Worm (Caenorhabditis elegans) whole organism, mixed stage, embryonic: ENCODE data around the gene F16B4.7.

Experiments
- M03D4.4 ChIP-seq: sonication (generic microtip); optimal IDR thresholded peaks from 2 replicates; lab custom pipeline; 2017; ENCODE audit warnings: mild to moderate bottlenecking, missing genetic modification characterization, missing compliant biosample characterization
- bed-3 ChIP-seq: fragments of 200-800 bp; sonication (Bioruptor generic); optimal IDR thresholded peaks from 3 replicates; lab custom pipeline; 2018; ENCODE audit warnings: mild to moderate bottlenecking, missing genetic modification characterization, moderate library complexity, missing compliant biosample characterization
- blmp-1 ChIP-seq: fragments of 150-350 bp; optimal IDR thresholded peaks from 2 replicates; lab custom pipeline; 2014; ENCODE audit warnings: missing biosample characterization, missing genetic modification characterization
- ceh-39 ChIP-seq: fragments of 150-350 bp; optimal IDR thresholded peaks from 2 replicates; lab custom pipeline; 2014; ENCODE audit warnings: missing biosample characterization, missing genetic modification characterization
- ceh-43 ChIP-seq: fragments of 200-800 bp; sonication (Bioruptor generic); optimal IDR thresholded peaks from 2 replicates; lab custom pipeline; 2018; ENCODE audit warnings: mild to moderate bottlenecking, missing genetic modification characterization, moderate library complexity, missing compliant biosample characterization
- ceh-83 ChIP-seq: fragments of 200-800 bp; sonication (Bioruptor generic); optimal IDR thresholded peaks from 2 replicates; lab custom pipeline; 2018; ENCODE audit warnings: mild to moderate bottlenecking, missing genetic modification characterization, missing compliant biosample characterization
- ces-1 ChIP-seq: fragments of 150-350 bp; optimal IDR thresholded peaks from 2 replicates; lab custom pipeline; 2014; ENCODE audit warnings: missing biosample characterization, missing genetic modification reagents, missing genetic modification characterization
- cnd-1 ChIP-seq: fragments of 200-800 bp; sonication (Bioruptor generic); optimal IDR thresholded peaks from 2 replicates; lab custom pipeline; 2018; ENCODE audit warnings: mild to moderate bottlenecking, missing genetic modification characterization, missing compliant biosample characterization
- drap-1 ChIP-seq: fragments of 200-800 bp; sonication (Bioruptor generic); optimal IDR thresholded peaks from 3 replicates; lab custom pipeline; 2018; ENCODE audit warnings: mild to moderate bottlenecking, missing genetic modification characterization, missing compliant biosample characterization
- elt-1 ChIP-seq: sonication (generic microtip); optimal IDR thresholded peaks from 2 replicates; lab custom pipeline; 2017; ENCODE audit warnings: missing genetic modification characterization, mild to moderate bottlenecking, missing compliant biosample characterization, antibody characterized with exemption, moderate library complexity, borderline replicate concordance; ENCODE audit not compliant: insufficient read depth
- elt-3 ChIP-seq: fragments of 150-350 bp; optimal IDR thresholded peaks from 2 replicates; lab custom pipeline; 2014; ENCODE audit warnings: missing biosample characterization, missing genetic modification characterization
- flh-1 ChIP-seq: fragments of 200-800 bp; sonication (Bioruptor generic); optimal IDR thresholded peaks from 2 replicates; lab custom pipeline; 2018; ENCODE audit warnings: mild to moderate bottlenecking, missing genetic modification characterization, moderate library complexity, missing compliant biosample characterization
- hlh-1 ChIP-seq: fragments of 150-350 bp; optimal IDR thresholded peaks from 2 replicates; lab custom pipeline; 2014; ENCODE audit warnings: missing biosample characterization, missing genetic modification reagents, missing genetic modification characterization
- lin-32 ChIP-seq: fragments of 200-800 bp; sonication (Bioruptor generic); optimal IDR thresholded peaks from 2 replicates; lab custom pipeline; 2018; ENCODE audit warnings: mild to moderate bottlenecking, missing genetic modification characterization, missing compliant biosample characterization
- lsy-2 ChIP-seq: fragments of 150-350 bp; optimal IDR thresholded peaks from 2 replicates; lab custom pipeline; 2014; ENCODE audit warnings: missing biosample characterization, missing genetic modification characterization
- mab-5 ChIP-seq: fragments of 150-350 bp; optimal IDR thresholded peaks from 2 replicates; lab custom pipeline; 2014; ENCODE audit warnings: missing biosample characterization, missing genetic modification characterization
- mep-1 ChIP-seq: fragments of 150-350 bp; optimal IDR thresholded peaks from 2 replicates; lab custom pipeline; 2017; ENCODE audit warnings: missing biosample characterization, missing genetic modification reagents, missing genetic modification characterization, inconsistent platforms
- nhr-2 ChIP-seq: fragments of 150-350 bp; optimal IDR thresholded peaks from 2 replicates; lab custom pipeline; 2014; ENCODE audit warnings: missing biosample characterization, missing genetic modification characterization
- nhr-237 ChIP-seq: fragments of 150-350 bp; optimal IDR thresholded peaks from 2 replicates; lab custom pipeline; 2014; ENCODE audit warnings: missing biosample characterization, missing genetic modification characterization
- nhr-28 ChIP-seq: fragments of 150-350 bp; optimal IDR thresholded peaks from 2 replicates; lab custom pipeline; 2014; ENCODE audit warnings: missing biosample characterization, missing genetic modification characterization
- nhr-76 ChIP-seq: sonication (generic microtip); optimal IDR thresholded peaks from 2 replicates; lab custom pipeline; 2017; ENCODE audit warnings: missing biosample characterization, missing genetic modification characterization
- pha-4 ChIP-seq: fragments of 150-350 bp; optimal IDR thresholded peaks from 2 replicates; lab custom pipeline; 2018; ENCODE audit warnings: missing biosample characterization, missing genetic modification reagents, missing genetic modification characterization
- snpc-4 ChIP-seq: fragments of 150-350 bp; optimal IDR thresholded peaks from 2 replicates; lab custom pipeline; 2014; ENCODE audit warnings: missing biosample characterization, missing genetic modification characterization
- sptf-1 ChIP-seq: sonication (generic microtip); optimal IDR thresholded peaks from 2 replicates; lab custom pipeline; 2017; ENCODE audit warnings: mild to moderate bottlenecking, missing genetic modification characterization, moderate library complexity, missing compliant biosample characterization
- tbx-8 ChIP-seq: fragments of 200-800 bp; sonication (Bioruptor generic); optimal IDR thresholded peaks from 2 replicates; lab custom pipeline; 2018; ENCODE audit warnings: mild to moderate bottlenecking, missing genetic modification characterization, moderate library complexity, missing compliant biosample characterization
- unc-120 ChIP-seq: sonication (generic microtip); optimal IDR thresholded peaks from 2 replicates; lab custom pipeline; 2017; ENCODE audit warnings: missing genetic modification characterization, missing compliant biosample characterization; ENCODE audit not compliant: poor library complexity, severe bottlenecking
- unc-39 ChIP-seq: fragments of 150-350 bp; optimal IDR thresholded peaks from 2 replicates; lab custom pipeline; 2014; ENCODE audit warnings: missing biosample characterization, missing genetic modification characterization
- zip-8 ChIP-seq: fragments of 150-350 bp; optimal IDR thresholded peaks from 2 replicates; lab custom pipeline; 2014; ENCODE audit warnings: missing biosample characterization, missing genetic modification characterization

The F16B4.7 gene

DNA sequence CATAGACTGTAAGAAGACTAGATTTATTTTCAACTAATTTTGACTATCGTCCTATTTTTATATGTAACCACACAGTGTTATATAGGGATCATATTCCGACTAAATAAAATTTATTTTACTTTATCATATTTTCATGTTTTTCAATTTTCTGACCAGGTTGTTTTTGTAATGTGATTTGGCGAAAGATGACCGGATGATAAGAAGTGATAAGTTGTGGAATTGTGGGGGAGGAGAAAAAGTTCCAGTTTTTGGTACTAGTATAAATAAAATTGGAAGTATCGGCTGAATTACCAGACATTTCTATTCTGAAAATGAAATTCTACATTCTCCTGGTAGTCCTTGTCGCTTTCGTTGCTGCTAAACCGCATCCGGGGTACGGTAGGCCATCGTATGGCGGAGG, at the start of gene F16B4.7:
F16B4.7 (plus strand) TSS at position 301 of the 400 bp plus-strand sequence.
- TF ChIP-seq elt-3 (no peak), cnd-1 (tag; lab: Kevin White, UChicago) (no peak), nhr-76 (tag; lab: Kevin White, UChicago) (no peak), ceh-43 (no peak), blmp-1 (tag; lab: Kevin White, UChicago) (no peak), drap-1 (GFP tag; lab: Kevin White, UChicago) (no peak), nhr-2 (no peak), unc-120 (no peak), tbx-8 (GFP tag; lab: Kevin White, UChicago) (no peak), M03D4.4 (tag; lab: Kevin White, UChicago) (no peak), nhr-28 (tag; lab: Kevin White, UChicago) (no peak), ces-1 (GFP tag; lab: Kevin White, UChicago) (no peak), elt-1 (tag; lab: Kevin White, UChicago) (no peak), bed-3 (GFP tag; lab: Kevin White, UChicago) (no peak), zip-8 (tag; lab: Kevin White, UChicago) (no peak), pha-4 (no peak)

DNA sequence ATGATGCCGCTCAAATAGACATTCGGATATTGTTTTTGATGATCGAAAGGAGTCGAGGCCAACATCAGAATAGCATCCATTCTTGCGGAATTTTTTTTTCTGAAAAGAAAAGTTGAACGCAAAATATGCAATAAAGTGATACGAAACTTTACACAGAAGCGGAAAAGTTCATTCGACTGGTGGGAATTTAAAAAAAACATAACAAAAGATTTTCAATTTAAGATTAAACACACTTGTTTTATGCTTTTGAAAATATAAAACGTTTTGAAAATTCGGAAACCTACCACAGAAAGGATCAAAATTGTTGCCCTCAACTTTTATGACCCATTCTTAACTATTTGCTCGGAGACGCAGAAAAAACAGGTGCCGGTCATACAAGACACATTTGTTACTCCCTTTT, 48.5 kb upstream of the F16B4.7 start, which contains the start of gene K02H11.9:
K02H11.9 (minus strand) TSS at position 101 of the 400 bp plus-strand sequence.
- TF ChIP-seq unc-39 (tag; lab: Kevin White, UChicago) (no peak), bed-3 (GFP tag; lab: Kevin White, UChicago) (no peak)

DNA sequence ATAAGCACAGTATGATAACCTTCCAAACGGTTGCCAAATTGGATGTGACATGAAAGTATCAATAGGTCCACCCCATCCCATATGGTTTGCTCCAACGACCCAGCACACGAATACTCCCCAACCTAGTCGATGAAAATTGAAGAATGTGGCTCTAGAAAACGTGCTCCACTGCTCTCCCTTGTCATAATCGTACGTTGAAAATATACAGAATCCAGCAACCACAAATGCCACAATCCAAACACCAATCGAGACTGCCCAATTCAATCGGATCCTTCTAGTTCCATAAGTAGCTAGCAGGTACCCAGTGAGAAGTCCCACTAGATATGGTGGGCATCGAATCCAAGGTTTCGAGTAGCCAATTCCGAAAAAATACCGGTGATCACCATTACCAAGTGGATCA, 46.7 kb upstream of the F16B4.7 start:
- TF ChIP-seq hlh-1 (tag; lab: Kevin White, UChicago) = no peak
- no peak for TF ChIP-seq mab-5 (tag; lab: Kevin White, UChicago)
- TF ChIP-seq lin-32 (GFP tag; lab: Kevin White, UChicago) = no peak
- TF ChIP-seq nhr-76 (tag; lab: Kevin White, UChicago) = no peak
- TF ChIP-seq elt-3 = no peak
- no peak for TF ChIP-seq lsy-2 (tag; lab: Kevin White, UChicago)

DNA sequence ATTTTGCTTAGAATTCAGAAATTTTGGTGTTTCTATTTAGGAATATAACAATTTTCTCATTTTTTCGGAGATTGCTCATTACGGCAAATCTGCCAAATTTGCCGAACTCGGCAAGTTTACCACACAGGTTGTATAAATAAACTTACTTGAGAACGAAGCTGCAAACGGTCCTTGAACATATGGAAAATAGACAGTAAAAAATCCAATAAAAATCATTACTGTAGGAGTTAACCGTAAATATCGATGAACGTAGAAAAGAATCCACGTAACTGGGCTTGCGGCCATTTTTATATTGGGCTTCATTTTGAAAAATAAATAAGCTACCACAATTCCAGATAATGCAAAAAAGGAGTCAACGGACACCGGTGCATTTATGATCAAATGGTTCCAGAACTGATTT, 45.3 kb upstream of the F16B4.7 start:
- TF ChIP-seq unc-120 (no peak), tbx-8 (GFP tag; lab: Kevin White, UChicago) (no peak), elt-1 (tag; lab: Kevin White, UChicago) (no peak), flh-1 (GFP tag; lab: Kevin White, UChicago) (no peak), hlh-1 (tag; lab: Kevin White, UChicago) (no peak), M03D4.4 (tag; lab: Kevin White, UChicago) (no peak)

DNA sequence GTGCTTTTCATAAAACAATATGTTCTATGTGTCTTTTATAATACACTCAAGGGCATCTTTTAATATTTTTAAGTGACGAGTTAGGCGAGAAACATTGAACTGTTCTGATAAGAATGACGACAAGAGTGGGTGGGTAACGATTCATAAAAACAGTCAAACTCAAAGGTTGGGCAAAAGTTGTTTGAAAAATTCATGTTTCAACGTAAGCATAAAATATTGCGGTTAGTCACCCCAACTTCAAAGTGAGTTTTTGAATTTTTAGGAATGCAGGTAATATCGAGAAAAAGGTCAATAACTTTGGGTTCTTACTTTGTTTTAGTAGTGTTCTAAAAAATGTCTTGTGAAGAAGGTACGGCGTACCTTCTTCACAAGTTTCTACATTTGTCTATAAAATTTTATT, 43.7 kb upstream of the F16B4.7 start, which contains the start of gene oac-31:
oac-31 (minus strand) TSS at position 101 of the 400 bp plus-strand sequence.
- TF ChIP-seq M03D4.4 (tag; lab: Kevin White, UChicago) = no peak
- TF ChIP-seq sptf-1 = no peak
- TF ChIP-seq unc-120 = no peak
- TF ChIP-seq nhr-237 (tag; lab: Kevin White, UChicago) = no peak
- TF ChIP-seq ces-1 (GFP tag; lab: Kevin White, UChicago) = no peak
- TF ChIP-seq elt-3 = no peak
- no peak for TF ChIP-seq zip-8 (tag; lab: Kevin White, UChicago)
- no peak for TF ChIP-seq lsy-2 (tag; lab: Kevin White, UChicago)
- TF ChIP-seq lin-32 (GFP tag; lab: Kevin White, UChicago) = no peak
- no peak for TF ChIP-seq snpc-4 (tag; lab: Kevin White, UChicago)
- no peak for TF ChIP-seq mep-1

DNA sequence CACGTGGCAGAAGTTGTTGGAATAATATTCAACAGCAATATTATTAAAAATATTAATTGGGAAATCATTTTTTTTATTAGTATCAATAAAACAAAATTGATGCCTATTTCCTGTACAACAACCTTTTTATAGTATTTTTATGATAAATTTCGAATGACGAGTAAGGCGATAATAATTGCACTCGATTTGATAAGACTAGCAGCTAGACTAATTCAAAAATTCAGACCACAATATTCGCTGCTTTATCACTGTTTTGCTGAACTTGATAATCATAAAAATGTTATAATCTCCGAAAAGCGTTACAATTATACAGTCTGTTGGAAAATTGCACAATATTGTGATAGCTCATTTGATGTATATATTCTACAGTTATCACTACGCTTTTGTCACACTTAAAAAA, 39.8 kb upstream of the F16B4.7 start, which contains the start of gene oac-32:
oac-32 (minus strand) TSS at position 90 of the 400 bp plus-strand sequence.
- TF ChIP-seq pha-4 (no peak), ceh-83 (GFP tag; lab: Kevin White, UChicago) (no peak), nhr-2 (no peak), ces-1 (GFP tag; lab: Kevin White, UChicago) (no peak), nhr-237 (tag; lab: Kevin White, UChicago) (no peak), ceh-39 (tag; lab: Kevin White, UChicago) (no peak)
